Fruit fly (Drosophila melanogaster): ENCODE results near the gene MAGE.

Gene MAGE

DNA sequence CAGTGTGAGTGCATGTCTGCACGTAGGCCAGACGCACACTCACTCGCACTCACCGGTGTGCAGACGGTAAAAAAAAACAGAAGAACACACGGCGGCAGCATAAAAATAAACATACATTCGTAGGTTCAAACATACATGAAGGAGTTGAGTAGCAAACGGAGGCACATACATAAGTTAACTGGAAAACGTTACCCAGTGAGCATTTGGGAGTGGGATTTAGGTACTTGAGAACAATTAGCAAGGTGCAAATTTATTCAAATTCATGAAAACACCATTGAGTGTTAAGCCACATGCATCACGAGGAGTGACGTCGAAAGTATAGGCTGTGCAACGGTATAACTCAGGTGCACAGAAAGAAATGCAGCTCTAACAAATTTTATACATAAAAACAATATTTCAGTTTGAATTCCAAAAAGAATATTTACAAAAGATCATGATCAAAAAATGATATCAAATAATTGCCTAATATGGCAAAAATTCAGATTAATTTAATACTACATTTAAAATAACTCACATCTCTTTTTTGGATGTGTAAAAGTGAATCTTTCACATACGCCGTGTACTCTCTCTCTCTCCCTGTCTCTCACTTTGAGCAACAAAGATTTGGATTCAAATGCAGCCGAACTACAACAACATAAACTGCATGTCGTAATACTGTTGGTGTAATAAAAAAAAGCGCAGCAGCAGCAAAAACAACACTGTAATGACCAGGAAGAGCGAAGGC, 46.2 kb downstream of the MAGE start (continued):
- TF ChIP-seq Gug (GFP tag; IDR thresholded peaks at IDR 0.05), result no peak
- peak; percentile 98 for TF ChIP-seq Met (GFP tag; optimal IDR thresholded peaks at IDR 0.05)
- peak; percentile 96 for TF ChIP-seq CG11762 (GFP tag; optimal IDR thresholded peaks at IDR 0.05; ENCODE audit: insufficient read depth)
- peak; percentile 97 for TF ChIP-seq Sox14 (GFP tag; optimal IDR thresholded peaks at IDR 0.05)
- TF ChIP-seq CG31627 (GFP tag; optimal IDR thresholded peaks at IDR 0.05), result peak; percentile 98
- peak; percentile 90 for TF ChIP-seq Sox15 (GFP tag; optimal IDR thresholded peaks at IDR 0.05)
- TF ChIP-seq CG7368 (GFP tag; optimal IDR thresholded peaks at IDR 0.05), result peak; percentile 92
- TF ChIP-seq CG10631 (GFP tag; optimal IDR thresholded peaks at IDR 0.05), result peak; percentile 97
- peak; percentile 73 to 99 for TF ChIP-seq salr (GFP tag; optimal IDR thresholded peaks at IDR 0.05)
- no peak for TF ChIP-seq CG15336 (GFP tag; IDR thresholded peaks at IDR 0.05)
- peak; percentile 92 for TF ChIP-seq CG10669 (GFP tag; optimal IDR thresholded peaks at IDR 0.05)
- peak; percentile 93 for TF ChIP-seq CG6792 (GFP tag; optimal IDR thresholded peaks at IDR 0.05)
- peak; percentile 89 for TF ChIP-seq vri (GFP tag; optimal IDR thresholded peaks at IDR 0.05)
- peak; percentile 98 for TF ChIP-seq CG32006 (GFP tag; optimal IDR thresholded peaks at IDR 0.05)
- peak; percentile 98 for TF ChIP-seq topi (GFP tag; optimal IDR thresholded peaks at IDR 0.05)
- peak; percentile 97 for TF ChIP-seq lz (GFP tag; optimal IDR thresholded peaks at IDR 0.05)
- peak; percentile 77 for TF ChIP-seq CG16779 (tag; optimal IDR thresholded peaks at IDR 0.05)
- TF ChIP-seq dac (GFP tag; optimal IDR thresholded peaks at IDR 0.05), result peak; percentile 74
- peak; percentile 96 for TF ChIP-seq Eip75B (GFP tag; optimal IDR thresholded peaks at IDR 0.05)
- TF ChIP-seq svp (GFP tag), result peak; percentile 99
- TF ChIP-seq Ets96B (tag; optimal IDR thresholded peaks at IDR 0.05), result peak; percentile 96
- TF ChIP-seq Hr39 (GFP tag; optimal IDR thresholded peaks at IDR 0.05), result peak; percentile 97
- TF ChIP-seq fd59A (GFP tag; optimal IDR thresholded peaks at IDR 0.05), result peak; percentile 93
- peak; percentile 97 for TF ChIP-seq Lpt (GFP tag; optimal IDR thresholded peaks at IDR 0.05)
- peak; percentile 95 for TF ChIP-seq CG4318 (GFP tag; optimal IDR thresholded peaks at IDR 0.05)
- TF ChIP-seq Blimp-1 (GFP tag; optimal IDR thresholded peaks at IDR 0.05), result peak; percentile 94
- TF ChIP-seq Eip78C (GFP tag), result peak; percentile 100
- TF ChIP-seq OdsH (GFP tag; optimal IDR thresholded peaks at IDR 0.05), result peak; percentile 98
- TF ChIP-seq Ets21C (GFP tag; optimal IDR thresholded peaks at IDR 0.05), result peak; percentile 94
- peak; percentile 88 for TF ChIP-seq CG11902 (GFP tag; optimal IDR thresholded peaks at IDR 0.05)

- no peak for TF ChIP-seq CG4318 (GFP tag; optimal IDR thresholded peaks at IDR 0.05)
- no peak for TF ChIP-seq CG11294 (GFP tag; IDR thresholded peaks at IDR 0.05)
- TF ChIP-seq CG9139 (GFP tag; optimal IDR thresholded peaks at IDR 0.05), result no peak
- no peak for TF ChIP-seq Sox14 (GFP tag; optimal IDR thresholded peaks at IDR 0.05)
- peak; percentile 24 for TF ChIP-seq CG3032 (tag; optimal IDR thresholded peaks at IDR 0.05)
- peak; percentile 38 for TF ChIP-seq vri (GFP tag; optimal IDR thresholded peaks at IDR 0.05)
- no peak for TF ChIP-seq CG10669 (GFP tag; optimal IDR thresholded peaks at IDR 0.05)
- no peak for TF ChIP-seq fd59A (GFP tag; optimal IDR thresholded peaks at IDR 0.05)
- TF ChIP-seq svp (GFP tag), result peak; percentile 75
- TF ChIP-seq Smox (GFP tag; optimal IDR thresholded peaks at IDR 0.05), result peak; percentile 6
- no peak for TF ChIP-seq CG11762 (GFP tag; optimal IDR thresholded peaks at IDR 0.05; ENCODE audit: insufficient read depth)
- TF ChIP-seq CG31627 (GFP tag; optimal IDR thresholded peaks at IDR 0.05), result no peak
- TF ChIP-seq Hr38 (GFP tag; optimal IDR thresholded peaks at IDR 0.05), result no peak
- no peak for TF ChIP-seq CG7368 (GFP tag; optimal IDR thresholded peaks at IDR 0.05)
- peak; percentile 11 for TF ChIP-seq CG6276 (GFP tag; optimal IDR thresholded peaks at IDR 0.05)
- TF ChIP-seq fd85E (GFP tag; optimal IDR thresholded peaks at IDR 0.05), result no peak
- TF ChIP-seq Lpt (GFP tag; optimal IDR thresholded peaks at IDR 0.05), result no peak
- peak; percentile 7 for TF ChIP-seq Met (GFP tag; optimal IDR thresholded peaks at IDR 0.05)
- peak; percentile 12 for TF ChIP-seq Ets96B (tag; optimal IDR thresholded peaks at IDR 0.05)
- peak; percentile 38 for TF ChIP-seq Hr4 (GFP tag; optimal IDR thresholded peaks at IDR 0.05)
- peak; percentile 1 for TF ChIP-seq CG8632 (GFP tag; optimal IDR thresholded peaks at IDR 0.05)
- TF ChIP-seq CG15336 (GFP tag; IDR thresholded peaks at IDR 0.05), result no peak
- TF ChIP-seq OdsH (GFP tag; optimal IDR thresholded peaks at IDR 0.05), result no peak
- no peak for TF ChIP-seq CG6808 (GFP tag; optimal IDR thresholded peaks at IDR 0.05)
- peak; percentile 80 for TF ChIP-seq dsx (GFP tag; optimal IDR thresholded peaks at IDR 0.05; ENCODE audit: poor library complexity, severe bottlenecking)
- TF ChIP-seq Eip78C (GFP tag), result peak; percentile 80
- no peak for TF ChIP-seq dac (GFP tag; optimal IDR thresholded peaks at IDR 0.05)
- peak; percentile 7 for TF ChIP-seq esn (GFP tag; optimal IDR thresholded peaks at IDR 0.05)
- no peak for TF ChIP-seq CG11902 (GFP tag; optimal IDR thresholded peaks at IDR 0.05)
- peak; percentile 35 for TF ChIP-seq fkh (GFP tag; optimal IDR thresholded peaks at IDR 0.05)
- no peak for TF ChIP-seq Ets21C (GFP tag; optimal IDR thresholded peaks at IDR 0.05)
- TF ChIP-seq CG6163 (GFP tag; IDR thresholded peaks at IDR 0.05), result no peak
- peak; percentile 19 for TF ChIP-seq Hr39 (GFP tag; optimal IDR thresholded peaks at IDR 0.05)
- peak; percentile 9 for TF ChIP-seq CG10631 (GFP tag; optimal IDR thresholded peaks at IDR 0.05)
Observed at dm6 chr3R:7107713-7108588, 47.0 kb downstream of the MAGE start.
